Worm (Caenorhabditis elegans) whole organism, L4 larva: ENCODE results near the gene Y53C12B.1.

Source experiments
- D1046.2 ChIP-seq: fragments of 200-800 bp; sonication (Bioruptor generic); IDR thresholded peaks from 2 replicates; pipeline ENCODE4 v1.3.6; 2022; ENCODE audit warnings: missing genetic modification characterization, missing compliant biosample characterization
- F10B5.3 ChIP-seq: sonication (generic microtip); optimal IDR thresholded peaks from 2 replicates; lab custom pipeline; 2016; ENCODE audit warnings: mild to moderate bottlenecking, missing genetic modification characterization, missing compliant biosample characterization
- F26F4.8 ChIP-seq: fragments of 200-800 bp; sonication (Bioruptor generic); conservative IDR thresholded peaks from 2 replicates; pipeline ENCODE4 v1.3.6; 2022; ENCODE audit warnings: missing genetic modification characterization, missing compliant biosample characterization
- F49E8.2 ChIP-seq: sonication (generic microtip); optimal IDR thresholded peaks from 2 replicates; lab custom pipeline; 2016; ENCODE audit warnings: missing compliant biosample characterization, mild to moderate bottlenecking, missing genetic modification characterization, borderline replicate concordance
- R02D3.7 ChIP-seq: fragments of 150-350 bp; sonication (generic microtip); optimal IDR thresholded peaks from 3 replicates; lab custom pipeline; 2014; ENCODE audit warnings: missing biosample characterization, missing genetic modification characterization
- Y105C5A.15 ChIP-seq: fragments of 200-800 bp; sonication (Bioruptor generic); IDR thresholded peaks from 2 replicates; pipeline ENCODE4 v1.3.6; 2022; ENCODE audit warnings: missing genetic modification characterization, missing compliant biosample characterization
- Y75B8A.6 ChIP-seq: fragments of 200-800 bp; sonication (Bioruptor generic); IDR thresholded peaks from 2 replicates; pipeline ENCODE4 v1.3.6; 2022; ENCODE audit warnings: missing genetic modification reagents, missing genetic modification characterization, missing compliant biosample characterization
- ama-1 ChIP-seq: fragments of 150-350 bp; optimal IDR thresholded peaks from 2 replicates; lab custom pipeline; 2014; ENCODE audit warnings: inconsistent platforms, mixed read lengths
- arid-1 ChIP-seq: fragments of 200-800 bp; sonication (Bioruptor generic); conservative IDR thresholded peaks from 2 replicates; pipeline ENCODE4 v1.3.6; 2022; ENCODE audit warnings: missing genetic modification reagents, missing genetic modification characterization, missing compliant biosample characterization
- ceh-20 ChIP-seq: fragments of 200-800 bp; sonication (Bioruptor generic); IDR thresholded peaks from 2 replicates; pipeline ENCODE4 v1.3.6; 2022; ENCODE audit warnings: missing genetic modification reagents, missing genetic modification characterization, missing compliant biosample characterization
- ceh-28 ChIP-seq: fragments of 150-350 bp; optimal IDR thresholded peaks from 2 replicates; lab custom pipeline; 2014; ENCODE audit warnings: missing biosample characterization, missing genetic modification reagents, missing genetic modification characterization
- ceh-32 ChIP-seq: sonication (generic microtip); optimal IDR thresholded peaks from 2 replicates; lab custom pipeline; 2016; ENCODE audit warnings: mild to moderate bottlenecking, missing genetic modification characterization, missing compliant biosample characterization; ENCODE audit not compliant: poor library complexity
- ceh-44 ChIP-seq: fragments of 200-800 bp; sonication (Bioruptor generic); IDR thresholded peaks from 2 replicates; pipeline ENCODE4 v1.3.6; 2022; ENCODE audit warnings: missing genetic modification reagents, missing genetic modification characterization, missing compliant biosample characterization
- ceh-62 ChIP-seq: sonication (generic microtip); optimal IDR thresholded peaks from 2 replicates; lab custom pipeline; 2017; ENCODE audit warnings: missing biosample characterization, missing genetic modification characterization
- cey-2 ChIP-seq: sonication (generic microtip); optimal IDR thresholded peaks from 3 replicates; lab custom pipeline; 2017; ENCODE audit warnings: missing genetic modification characterization, mild to moderate bottlenecking, missing compliant biosample characterization, antibody characterized with exemption, borderline replicate concordance; ENCODE audit not compliant: insufficient read depth
- daf-19 ChIP-seq: fragments of 200-800 bp; sonication (Bioruptor generic); conservative IDR thresholded peaks from 2 replicates; pipeline ENCODE4 v1.3.6; 2022; ENCODE audit warnings: missing genetic modification characterization, missing compliant biosample characterization
- dmd-6 ChIP-seq: fragments of 200-800 bp; sonication (Bioruptor generic); IDR thresholded peaks from 2 replicates; pipeline ENCODE4 v1.3.6; 2022; ENCODE audit warnings: missing genetic modification reagents, missing genetic modification characterization, missing compliant biosample characterization
- dmd-8 ChIP-seq: fragments of 200-800 bp; sonication (Bioruptor generic); IDR thresholded peaks from 2 replicates; pipeline ENCODE4 v1.3.6; 2022; ENCODE audit warnings: missing genetic modification characterization, missing compliant biosample characterization
- dmd-9 ChIP-seq: fragments of 200-800 bp; sonication (Bioruptor generic); IDR thresholded peaks from 2 replicates; pipeline ENCODE4 v1.3.6; 2022; ENCODE audit warnings: missing genetic modification reagents, missing genetic modification characterization, missing compliant biosample characterization
- duxl-1 ChIP-seq: sonication (generic microtip); optimal IDR thresholded peaks from 2 replicates; lab custom pipeline; 2016; ENCODE audit warnings: mild to moderate bottlenecking, missing genetic modification characterization, moderate library complexity, missing compliant biosample characterization; ENCODE audit not compliant: poor library complexity
- egl-43 ChIP-seq: fragments of 200-800 bp; sonication (Bioruptor generic); IDR thresholded peaks from 2 replicates; pipeline ENCODE4 v1.3.6; 2022; ENCODE audit warnings: missing genetic modification reagents, missing genetic modification characterization, missing compliant biosample characterization
- fkh-10 ChIP-seq: fragments of 150-350 bp; optimal IDR thresholded peaks from 2 replicates; lab custom pipeline; 2014; ENCODE audit warnings: missing biosample characterization, missing genetic modification reagents, missing genetic modification characterization
- gei-8 ChIP-seq: fragments of 200-800 bp; sonication (Bioruptor generic); optimal IDR thresholded peaks from 2 replicates; lab custom pipeline; 2018; ENCODE audit warnings: mild to moderate bottlenecking, missing genetic modification characterization, missing compliant biosample characterization
- hif-1 ChIP-seq, 2 experiments: sonication (generic microtip); optimal IDR thresholded peaks; 2 replicates each; lab custom pipeline; 2016 to 2017; ENCODE audit warnings: missing compliant biosample characterization in 2 of 2, missing genetic modification characterization in 2 of 2, missing genetic modification reagents in 2 of 2, missing genotype in 2 of 2, mild to moderate bottlenecking in 1 of 2
- hlh-30 ChIP-seq: sonication (generic microtip); optimal IDR thresholded peaks from 2 replicates; lab custom pipeline; 2017; ENCODE audit warnings: antibody characterized with exemption, mild to moderate bottlenecking, missing genetic modification characterization, missing compliant biosample characterization; ENCODE audit not compliant: insufficient read depth
- lin-15B ChIP-seq: fragments of 150-350 bp; sonication (generic microtip); optimal IDR thresholded peaks from 3 replicates; lab custom pipeline; 2014; ENCODE audit warnings: missing biosample characterization, missing genetic modification characterization
- lin-29 ChIP-seq: fragments of 200-800 bp; sonication (Bioruptor generic); IDR thresholded peaks from 2 replicates; pipeline ENCODE4 v1.3.6; 2022; ENCODE audit warnings: missing genetic modification reagents, missing genetic modification characterization, missing compliant biosample characterization
- lin-38 ChIP-seq: fragments of 200-800 bp; sonication (Bioruptor generic); IDR thresholded peaks from 2 replicates; pipeline ENCODE4 v1.3.6; 2022; ENCODE audit warnings: missing genetic modification reagents, missing genetic modification characterization, missing compliant biosample characterization
- lin-39 ChIP-seq: fragments of 150-350 bp; optimal IDR thresholded peaks from 2 replicates; lab custom pipeline; 2014; ENCODE audit warnings: missing biosample characterization, missing genetic modification reagents, missing genetic modification characterization
- madf-9 ChIP-seq: fragments of 200-800 bp; sonication (Bioruptor generic); conservative IDR thresholded peaks from 2 replicates; pipeline ENCODE4 v1.3.6; 2022; ENCODE audit warnings: missing genetic modification reagents, missing genetic modification characterization, missing compliant biosample characterization
- mes-2 ChIP-seq: sonication (generic microtip); optimal IDR thresholded peaks from 2 replicates; lab custom pipeline; 2016; ENCODE audit warnings: missing genotype, mild to moderate bottlenecking, missing genetic modification characterization, missing compliant biosample characterization; ENCODE audit not compliant: poor library complexity, severe bottlenecking
- nhr-10 ChIP-seq: fragments of 150-350 bp; optimal IDR thresholded peaks from 2 replicates; lab custom pipeline; 2014; ENCODE audit warnings: missing biosample characterization, missing genetic modification characterization
- nhr-237 ChIP-seq: sonication (generic microtip); optimal IDR thresholded peaks from 2 replicates; lab custom pipeline; 2017; ENCODE audit warnings: missing biosample characterization, missing genetic modification characterization
- nhr-25 ChIP-seq: sonication (generic microtip); optimal IDR thresholded peaks from 2 replicates; lab custom pipeline; 2017; ENCODE audit warnings: missing genetic modification characterization, mild to moderate bottlenecking, missing compliant biosample characterization, antibody characterized with exemption, moderate library complexity, borderline replicate concordance; ENCODE audit not compliant: insufficient read depth
- nhr-28 ChIP-seq: fragments of 150-350 bp; optimal IDR thresholded peaks from 2 replicates; lab custom pipeline; 2014; ENCODE audit warnings: missing biosample characterization, missing genetic modification characterization
- nhr-42 ChIP-seq: fragments of 200-800 bp; sonication (Bioruptor generic); IDR thresholded peaks from 2 replicates; pipeline ENCODE4 v1.3.6; 2022; ENCODE audit warnings: missing genetic modification characterization, missing compliant biosample characterization
- nhr-6 ChIP-seq: fragments of 150-350 bp; optimal IDR thresholded peaks from 2 replicates; lab custom pipeline; 2014; ENCODE audit warnings: missing biosample characterization, missing genetic modification characterization
- nhr-76 ChIP-seq: fragments of 150-350 bp; optimal IDR thresholded peaks from 2 replicates; lab custom pipeline; 2014; ENCODE audit warnings: missing biosample characterization, missing genetic modification characterization
- php-3 ChIP-seq: fragments of 200-800 bp; sonication (Bioruptor generic); IDR thresholded peaks from 2 replicates; pipeline ENCODE4 v1.3.6; 2022; ENCODE audit warnings: missing genetic modification reagents, missing genetic modification characterization, missing compliant biosample characterization
- rbr-2 ChIP-seq: sonication (generic microtip); optimal IDR thresholded peaks from 2 replicates; lab custom pipeline; 2016; ENCODE audit warnings: missing genotype, missing genetic modification characterization, missing compliant biosample characterization
- sdz-12 ChIP-seq: fragments of 200-800 bp; sonication (Bioruptor generic); optimal IDR thresholded peaks from 2 replicates; lab custom pipeline; 2018; ENCODE audit warnings: mild to moderate bottlenecking, missing genetic modification characterization, missing compliant biosample characterization
- skn-1 ChIP-seq: fragments of 150-350 bp; optimal IDR thresholded peaks from 2 replicates; lab custom pipeline; 2014; ENCODE audit warnings: missing biosample characterization, missing genetic modification characterization
- snpc-1.2 ChIP-seq: fragments of 200-800 bp; sonication (Bioruptor generic); IDR thresholded peaks from 2 replicates; pipeline ENCODE4 v1.3.6; 2022; ENCODE audit warnings: missing genetic modification reagents, missing genetic modification characterization, missing compliant biosample characterization
- snpc-4 ChIP-seq: fragments of 150-350 bp; optimal IDR thresholded peaks from 2 replicates; lab custom pipeline; 2014; ENCODE audit warnings: missing biosample characterization, missing genetic modification characterization
- spr-3 ChIP-seq: fragments of 200-800 bp; sonication (Bioruptor generic); optimal IDR thresholded peaks from 2 replicates; lab custom pipeline; 2018; ENCODE audit warnings: mild to moderate bottlenecking, missing genetic modification characterization, missing compliant biosample characterization
- tag-97 ChIP-seq: fragments of 200-800 bp; sonication (Bioruptor generic); IDR thresholded peaks from 2 replicates; pipeline ENCODE4 v1.3.6; 2022; ENCODE audit warnings: missing genetic modification characterization, missing compliant biosample characterization
- unc-39 ChIP-seq: sonication (generic microtip); optimal IDR thresholded peaks from 2 replicates; lab custom pipeline; 2017; ENCODE audit warnings: missing biosample characterization, missing genetic modification characterization
- unc-62 ChIP-seq, 3 experiments: fragments of 150-350 bp in 1 of 3; sonication (generic microtip); optimal IDR thresholded peaks in 2 of 3; peaks in 1 of 3; 1 replicate in 1 of 3; 2 replicates in 2 of 3; lab custom pipeline; 2014 to 2017; ENCODE audit warnings: missing biosample characterization in 3 of 3, missing genetic modification characterization in 3 of 3, missing genetic modification reagents in 3 of 3, missing genotype in 1 of 3
- zag-1 ChIP-seq: fragments of 150-350 bp; optimal IDR thresholded peaks from 2 replicates; lab custom pipeline; 2014; ENCODE audit warnings: missing biosample characterization, missing genetic modification characterization
- zfp-2 ChIP-seq: sonication (generic microtip); optimal IDR thresholded peaks from 2 replicates; lab custom pipeline; 2016; ENCODE audit warnings: mild to moderate bottlenecking, missing genetic modification characterization, missing compliant biosample characterization

Gene Y53C12B.1

ce11 chrII:9774653-9775052 lies 28.8 kb upstream of the Y53C12B.1 start (continued):
- TF ChIP-seq nhr-42 (peak; percentile 46; the same call in 1 of the 2 replicates), rbr-2 (tag; lab: Kevin White, UChicago) (peak; percentile 82), dmd-6 (GFP tag; lab: Robert Waterston, UW) (peak; percentile 67), lin-38 (GFP tag; lab: Robert Waterston, UW) (peak; percentile 77), unc-39 (tag; lab: Kevin White, UChicago) (no peak), lin-29 (GFP tag; lab: Robert Waterston, UW) (no peak), nhr-76 (tag; lab: Kevin White, UChicago) (no peak), snpc-4 (tag; lab: Kevin White, UChicago) (no peak), ceh-32 (tag; lab: Kevin White, UChicago) (no peak), nhr-28 (tag; lab: Kevin White, UChicago) (no peak), cey-2 (tag; lab: Kevin White, UChicago) (no peak), ceh-20 (GFP tag; lab: Robert Waterston, UW) (peak; percentile 81), D1046.2 (GFP tag; lab: Robert Waterston, UW) (peak; percentile 86; the same call in 1 of the 2 replicates), tag-97 (GFP tag; lab: Robert Waterston, UW) (no peak), dmd-8 (GFP tag; lab: Robert Waterston, UW) (peak; percentile 85), ceh-28 (tag; lab: Kevin White, UChicago) (no peak), daf-19 (GFP tag; lab: Robert Waterston, UW) (0 out of 2 replicates have a peak, but pooled peaks have one; percentile 23), zag-1 (tag; lab: Kevin White, UChicago) (no peak), skn-1 (tag; lab: Kevin White, UChicago) (no peak), arid-1 (GFP tag; lab: Robert Waterston, UW) (no peak; the same call in 1 of the 2 replicates), zfp-2 (no peak), lin-39 (tag; lab: Kevin White, UChicago) (no peak), nhr-237 (tag; lab: Kevin White, UChicago) (no peak), nhr-10 (tag; lab: Kevin White, UChicago) (no peak), gei-8 (GFP tag; lab: Kevin White, UChicago) (peak; percentile 74), F26F4.8 (peak; percentile 73; the same call in 1 of the 2 replicates), dmd-9 (GFP tag; lab: Robert Waterston, UW) (0 out of 2 replicates have a peak, but pooled peaks have one; percentile 12), ceh-62 (no peak), fkh-10 (GFP tag; lab: Kevin White, UChicago) (no peak), snpc-1.2 (GFP tag; lab: Robert Waterston, UW) (peak; percentile 87), madf-9 (GFP tag; lab: Robert Waterston, UW) (peak; percentile 84), ceh-44 (peak; percentile 87; the same call in 1 of the 2 replicates), hlh-30 (tag; lab: Kevin White, UChicago) (peak; percentile 30), nhr-25 (tag; lab: Kevin White, UChicago) (peak; percentile 19), Y105C5A.15 (GFP tag; lab: Robert Waterston, UW) (peak; percentile 91), Y75B8A.6 (no peak), php-3 (GFP tag; lab: Robert Waterston, UW) (no peak; the same call in none of the 2 replicates), lin-15B (tag; lab: Kevin White, UChicago) (no peak), spr-3 (GFP tag; lab: Kevin White, UChicago) (peak; percentile 54), unc-62 (GFP tag; optimal IDR thresholded peaks at IDR 0.05 in 1 of 2; lab: Kevin White, UChicago) (no peak), unc-62 (tag; optimal IDR thresholded peaks at IDR 0.05; lab: Kevin White, UChicago) (no peak), F10B5.3 (tag; lab: Kevin White, UChicago) (no peak), egl-43 (GFP tag; lab: Robert Waterston, UW) (no peak), mes-2 (tag; lab: Kevin White, UChicago) (no peak), nhr-6 (peak; percentile 18), sdz-12 (peak; percentile 49), ama-1 (lab: Kevin White, UChicago) (no peak), F49E8.2 (tag; lab: Kevin White, UChicago) (peak; percentile 31), duxl-1 (tag; lab: Kevin White, UChicago) (peak; percentile 58), hif-1 (tag; optimal IDR thresholded peaks at IDR 0.05; lab: Kevin White, UChicago) (peak in 1 of 2 experiments; percentile 41), R02D3.7 (tag; lab: Kevin White, UChicago) (no peak)
